Fruit fly (Drosophila melanogaster) whole organism, prepupa: ENCODE measurements around the gene CG14694.

Source experiments
- Blimp-1 ChIP-seq: fragments of 200-800 bp; sonication (Bioruptor generic); optimal IDR thresholded peaks from 3 replicates; lab custom pipeline; 2017; ENCODE audit warnings: missing biosample characterization, missing genetic modification characterization, mild to moderate bottlenecking, moderate library complexity, missing genetic modification reagents
- CG10631 ChIP-seq: fragments of 200-800 bp; sonication (Bioruptor generic); optimal IDR thresholded peaks from 2 replicates; lab custom pipeline; 2016; ENCODE audit warnings: missing biosample characterization, missing genetic modification characterization
- CG15336 ChIP-seq: fragments of 200-800 bp; sonication (Bioruptor generic); IDR thresholded peaks from 2 replicates; pipeline ENCODE4 v1.3.6; 2022; ENCODE audit warnings: missing biosample characterization, missing genetic modification characterization
- CG1621 ChIP-seq: fragments of 200-800 bp; sonication (Bioruptor generic); optimal IDR thresholded peaks from 3 replicates; lab custom pipeline; 2018; ENCODE audit warnings: missing biosample characterization, mild to moderate bottlenecking, missing genetic modification characterization
- CG3032 ChIP-seq: fragments of 200-800 bp; optimal IDR thresholded peaks from 2 replicates; lab custom pipeline; 2019; ENCODE audit warnings: missing biosample characterization, mild to moderate bottlenecking, missing genetic modification characterization, moderate library complexity
- CG32006 ChIP-seq: fragments of 200-800 bp; sonication (Bioruptor generic); optimal IDR thresholded peaks from 3 replicates; lab custom pipeline; 2017; ENCODE audit warnings: missing biosample characterization, mild to moderate bottlenecking, missing genetic modification characterization
- CG34406 ChIP-seq: fragments of 200-800 bp; sonication (Bioruptor generic); optimal IDR thresholded peaks from 3 replicates; lab custom pipeline; 2016; ENCODE audit warnings: missing biosample characterization, missing genetic modification characterization
- CG3919 ChIP-seq: fragments of 200-800 bp; sonication (Bioruptor generic); optimal IDR thresholded peaks from 3 replicates; lab custom pipeline; 2016; ENCODE audit warnings: missing biosample characterization, missing genetic modification characterization
- CG6163 ChIP-seq: fragments of 200-800 bp; sonication (Bioruptor generic); IDR thresholded peaks from 3 replicates; pipeline ENCODE4 v1.3.6; 2022; ENCODE audit warnings: missing biosample characterization, missing genetic modification characterization
- CG6276 ChIP-seq: fragments of 200-800 bp; sonication (Bioruptor generic); optimal IDR thresholded peaks from 2 replicates; lab custom pipeline; 2017; ENCODE audit warnings: missing biosample characterization, mild to moderate bottlenecking, missing genetic modification characterization
- CG6792 ChIP-seq: fragments of 200-800 bp; sonication (Bioruptor generic); optimal IDR thresholded peaks from 3 replicates; lab custom pipeline; 2016; ENCODE audit warnings: missing biosample characterization, missing genetic modification characterization
- CG6808 ChIP-seq: fragments of 200-800 bp; sonication (Bioruptor generic); optimal IDR thresholded peaks from 3 replicates; lab custom pipeline; 2017; ENCODE audit warnings: missing biosample characterization, missing genetic modification characterization, mild to moderate bottlenecking, moderate library complexity, missing genetic modification reagents
- CG6854 ChIP-seq: fragments of 200-800 bp; sonication (Bioruptor generic); optimal IDR thresholded peaks from 2 replicates; lab custom pipeline; 2017; ENCODE audit warnings: missing biosample characterization, mild to moderate bottlenecking, missing genetic modification characterization
- CG7368 ChIP-seq: fragments of 200-800 bp; sonication (Bioruptor generic); optimal IDR thresholded peaks from 3 replicates; lab custom pipeline; 2016; ENCODE audit warnings: missing biosample characterization, missing genetic modification characterization
- CG8319 ChIP-seq: fragments of 200-800 bp; sonication (Bioruptor generic); optimal IDR thresholded peaks from 3 replicates; lab custom pipeline; 2016; ENCODE audit warnings: missing biosample characterization, missing genetic modification characterization
- Eip75B ChIP-seq: fragments of 200-800 bp; sonication (Bioruptor generic); optimal IDR thresholded peaks from 3 replicates; lab custom pipeline; 2016; ENCODE audit warnings: missing biosample characterization, missing genetic modification characterization
- Eip78C ChIP-seq: fragments of 200-800 bp; sonication (Bioruptor generic); peaks from one replicate; lab custom pipeline; 2016; ENCODE audit warnings: missing biosample characterization, missing genetic modification characterization
- Ets21C ChIP-seq: fragments of 200-800 bp; sonication (Bioruptor generic); optimal IDR thresholded peaks from 3 replicates; lab custom pipeline; 2016; ENCODE audit warnings: missing biosample characterization, missing genetic modification characterization
- Ets96B ChIP-seq: fragments of 200-800 bp; optimal IDR thresholded peaks from 2 replicates; lab custom pipeline; 2019; ENCODE audit warnings: missing biosample characterization, mild to moderate bottlenecking, missing genetic modification characterization, moderate library complexity
- Gug ChIP-seq: fragments of 200-800 bp; sonication (Bioruptor generic); IDR thresholded peaks from 2 replicates; pipeline ENCODE4 v1.3.6; 2022; ENCODE audit warnings: missing biosample characterization, missing genetic modification characterization
- Hr39 ChIP-seq: fragments of 200-800 bp; sonication (Bioruptor generic); optimal IDR thresholded peaks from 2 replicates; lab custom pipeline; 2016; ENCODE audit warnings: missing biosample characterization, missing genetic modification characterization
- Hr4 ChIP-seq: fragments of 200-800 bp; sonication (Bioruptor generic); optimal IDR thresholded peaks from 3 replicates; lab custom pipeline; 2016; ENCODE audit warnings: missing biosample characterization, missing genetic modification characterization
- Met ChIP-seq: fragments of 200-800 bp; sonication (Bioruptor generic); optimal IDR thresholded peaks from 3 replicates; lab custom pipeline; 2016; ENCODE audit warnings: missing biosample characterization, missing genetic modification characterization
- Smox ChIP-seq: fragments of 200-800 bp; sonication (Bioruptor generic); optimal IDR thresholded peaks from 3 replicates; lab custom pipeline; 2016; ENCODE audit warnings: missing biosample characterization, missing genetic modification characterization
- Sox14 ChIP-seq: fragments of 200-800 bp; sonication (Bioruptor generic); optimal IDR thresholded peaks from 3 replicates; lab custom pipeline; 2016; ENCODE audit warnings: missing biosample characterization, missing genetic modification characterization
- Sox15 ChIP-seq: fragments of 200-800 bp; sonication (Bioruptor generic); optimal IDR thresholded peaks from 3 replicates; lab custom pipeline; 2016; ENCODE audit warnings: missing biosample characterization, missing genetic modification characterization
- achi ChIP-seq: fragments of 200-800 bp; sonication (Bioruptor generic); optimal IDR thresholded peaks from 3 replicates; lab custom pipeline; 2016; ENCODE audit warnings: missing biosample characterization, missing genetic modification characterization
- acj6 ChIP-seq: fragments of 200-800 bp; sonication (Bioruptor generic); optimal IDR thresholded peaks from 3 replicates; lab custom pipeline; 2016; ENCODE audit warnings: missing biosample characterization, missing genetic modification characterization
- cyc ChIP-seq: fragments of 200-800 bp; sonication (Bioruptor generic); optimal IDR thresholded peaks from 3 replicates; lab custom pipeline; 2016; ENCODE audit warnings: missing biosample characterization, missing genetic modification characterization
- dac ChIP-seq: fragments of 200-800 bp; sonication (Bioruptor generic); optimal IDR thresholded peaks from 2 replicates; lab custom pipeline; 2017; ENCODE audit warnings: missing biosample characterization, mild to moderate bottlenecking, missing genetic modification characterization
- eg ChIP-seq: fragments of 200-800 bp; sonication (Bioruptor generic); IDR thresholded peaks from 3 replicates; pipeline ENCODE4 v1.3.6; 2022; ENCODE audit warnings: missing biosample characterization, missing genetic modification characterization
- esn ChIP-seq: fragments of 200-800 bp; sonication (Bioruptor generic); optimal IDR thresholded peaks from 2 replicates; lab custom pipeline; 2016; ENCODE audit warnings: missing biosample characterization, mild to moderate bottlenecking, missing genetic modification characterization, moderate library complexity
- fkh ChIP-seq: fragments of 200-800 bp; sonication (Bioruptor generic); optimal IDR thresholded peaks from 3 replicates; lab custom pipeline; 2017; ENCODE audit warnings: missing biosample characterization, mild to moderate bottlenecking, missing genetic modification characterization, moderate library complexity
- lz ChIP-seq: fragments of 200-800 bp; sonication (Bioruptor generic); optimal IDR thresholded peaks from 3 replicates; lab custom pipeline; 2016; ENCODE audit warnings: missing biosample characterization, missing genetic modification characterization
- salr ChIP-seq, 2 experiments: fragments of 200-800 bp; sonication (Bioruptor generic); optimal IDR thresholded peaks; 3 replicates each; lab custom pipeline; 2016 to 2018; ENCODE audit warnings: missing biosample characterization in 2 of 2, missing genetic modification characterization in 2 of 2, mild to moderate bottlenecking in 1 of 2
- spab ChIP-seq: fragments of 200-800 bp; sonication (Bioruptor generic); optimal IDR thresholded peaks from 2 replicates; lab custom pipeline; 2017; ENCODE audit warnings: missing biosample characterization, mild to moderate bottlenecking, missing genetic modification characterization, missing genetic modification reagents
- ss ChIP-seq, 2 experiments: fragments of 200-800 bp; sonication (Bioruptor generic); optimal IDR thresholded peaks; 2 replicates in 1 of 2; 3 replicates in 1 of 2; lab custom pipeline; 2017 to 2018; ENCODE audit warnings: mild to moderate bottlenecking in 2 of 2, missing biosample characterization in 2 of 2, missing genetic modification characterization in 2 of 2, moderate library complexity in 1 of 2
- svp ChIP-seq: fragments of 200-800 bp; sonication (Bioruptor generic); peaks from one replicate; lab custom pipeline; 2016; ENCODE audit warnings: missing biosample characterization, missing genetic modification characterization
- topi ChIP-seq: fragments of 200-800 bp; sonication (Bioruptor generic); optimal IDR thresholded peaks from 3 replicates; lab custom pipeline; 2016; ENCODE audit warnings: missing biosample characterization, missing genetic modification characterization
- vri ChIP-seq: fragments of 200-800 bp; sonication (Bioruptor generic); optimal IDR thresholded peaks from 3 replicates; lab custom pipeline; 2016; ENCODE audit warnings: missing biosample characterization, mild to moderate bottlenecking, missing genetic modification characterization

The CG14694 gene

DNA sequence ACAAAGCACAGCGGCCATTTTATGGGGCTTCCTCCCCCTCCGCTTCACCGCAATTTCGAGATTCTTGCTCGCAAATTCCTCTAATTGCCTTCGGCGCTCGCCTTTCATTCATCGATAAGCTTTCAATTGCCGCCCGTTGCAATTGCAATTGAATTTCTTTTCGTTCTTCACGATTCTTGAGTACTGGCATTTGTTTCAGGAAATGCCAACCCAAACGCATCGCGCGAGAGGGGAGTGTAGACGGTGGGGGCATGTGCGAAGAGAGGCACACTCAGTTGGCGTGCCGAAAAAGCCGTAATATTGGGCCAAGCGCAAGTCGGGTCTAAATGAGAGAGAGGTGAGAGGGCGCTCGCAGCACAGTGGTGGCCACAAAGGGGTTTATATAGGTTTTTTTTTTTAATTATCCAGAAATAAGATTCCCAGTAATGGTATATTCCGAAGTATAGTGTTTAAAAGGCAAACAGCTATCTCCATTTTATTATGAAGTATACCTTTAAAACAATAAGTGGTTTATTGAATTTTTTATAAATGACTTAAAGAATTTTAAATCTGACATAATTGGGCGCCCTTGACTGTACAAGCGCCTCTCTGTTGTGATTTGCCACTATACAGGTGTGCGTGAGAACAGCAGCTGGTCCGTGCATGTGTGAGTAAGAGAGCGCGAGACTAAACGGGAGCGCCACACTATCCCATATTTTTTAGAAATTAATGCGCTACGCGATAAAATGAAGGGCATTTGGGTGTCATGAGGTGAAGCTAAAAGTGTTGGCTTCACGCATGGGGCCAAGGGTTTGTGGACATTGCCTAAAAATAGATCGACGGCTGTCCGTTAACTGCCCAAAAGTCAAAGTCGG lies 27.1 kb upstream of the CG14694 start (continued):
- TF ChIP-seq Sox14 (GFP tag; lab: Kevin White, UChicago) (peak; percentile 85), Gug (GFP tag; lab: Robert Waterston, UW) (peak; percentile 86), Eip75B (GFP tag; lab: Kevin White, UChicago) (peak; percentile 94), Smox (peak; percentile 92), eg (peak; percentile 86), CG3032 (peak; percentile 76), Eip78C (GFP tag; lab: Kevin White, UChicago) (peak; percentile 98), Hr4 (peak; percentile 94), achi (peak; percentile 90), CG34406 (GFP tag; lab: Kevin White, UChicago) (peak; percentile 92), cyc (peak; percentile 91), CG6854 (GFP tag; lab: Kevin White, UChicago) (peak; percentile 76), salr (GFP tag; optimal IDR thresholded peaks at IDR 0.05; lab: Kevin White, UChicago) (peak; percentile 45 to 79), esn (GFP tag; lab: Kevin White, UChicago) (peak; percentile 94), CG10631 (GFP tag; lab: Kevin White, UChicago) (peak; percentile 87), Blimp-1 (peak; percentile 57), Ets21C (GFP tag; lab: Kevin White, UChicago) (peak; percentile 87), CG6808 (GFP tag; lab: Kevin White, UChicago) (peak; percentile 79), CG32006 (peak; percentile 93), dac (GFP tag; lab: Kevin White, UChicago) (peak; percentile 82), fkh (GFP tag; lab: Kevin White, UChicago) (peak; percentile 71), CG6792 (GFP tag; lab: Kevin White, UChicago) (peak; percentile 93), CG7368 (GFP tag; lab: Kevin White, UChicago) (peak; percentile 80), Met (GFP tag; lab: Kevin White, UChicago) (peak; percentile 95), lz (peak; percentile 95), CG6276 (GFP tag; lab: Kevin White, UChicago) (peak; percentile 90), ss (GFP tag; optimal IDR thresholded peaks at IDR 0.05; lab: Kevin White, UChicago) (peak; percentile 83 to 86), vri (peak; percentile 89), CG8319 (GFP tag; lab: Kevin White, UChicago) (peak; percentile 77), spab (GFP tag; lab: Kevin White, UChicago) (peak; percentile 86), CG6163 (peak; percentile 92), topi (GFP tag; lab: Kevin White, UChicago) (peak; percentile 93)

DNA sequence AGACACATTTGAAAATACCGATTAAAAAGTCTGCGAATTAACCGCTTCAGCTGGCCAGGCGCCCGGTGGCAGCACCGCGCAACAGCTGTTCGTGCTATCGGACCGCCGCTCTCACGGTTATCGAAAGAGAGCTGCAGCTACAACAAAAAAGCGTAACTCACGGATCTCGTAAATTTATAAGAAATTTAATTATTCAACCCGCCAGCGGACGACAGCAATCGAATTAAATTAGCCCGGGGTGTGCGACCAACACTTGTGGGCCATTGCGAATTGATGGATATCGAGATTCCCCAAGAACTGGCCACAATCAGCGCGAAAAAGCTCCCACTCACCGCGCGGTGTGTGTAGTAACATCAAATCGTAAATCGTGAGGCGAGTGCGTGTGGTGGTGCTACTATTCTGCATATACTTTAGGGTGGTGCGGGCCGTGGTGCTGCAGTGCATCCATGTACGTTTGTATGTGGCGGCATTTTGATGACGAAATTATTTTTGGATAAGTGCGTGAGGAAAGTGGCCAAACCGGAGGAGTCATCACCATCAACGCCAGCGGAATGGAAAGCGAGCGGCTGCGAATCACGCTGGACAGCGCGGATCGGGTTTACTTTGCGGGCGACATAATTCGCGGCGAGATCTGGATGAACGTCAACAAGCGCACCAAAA lies 25.9 kb upstream of the CG14694 start, which contains the start of gene Leash:
Leash (plus strand) TSS at position 119 of the 660 bp plus-strand sequence.
- TF ChIP-seq Sox15 (GFP tag; lab: Kevin White, UChicago) (no peak), CG3919 (GFP tag; lab: Kevin White, UChicago) (no peak), ss (GFP tag; optimal IDR thresholded peaks at IDR 0.05; lab: Kevin White, UChicago) (peak; percentile 13 to 36), CG1621 (tag; lab: Kevin White, UChicago) (peak; percentile 3), Ets96B (tag; lab: Kevin White, UChicago) (no peak), CG6792 (GFP tag; lab: Kevin White, UChicago) (no peak), salr (GFP tag; optimal IDR thresholded peaks at IDR 0.05; lab: Kevin White, UChicago) (no peak), vri (peak; percentile 60), CG15336 (GFP tag; lab: Robert Waterston, UW) (no peak; the same call in 1 of the 2 replicates), CG6276 (GFP tag; lab: Kevin White, UChicago) (peak; percentile 29), Ets21C (GFP tag; lab: Kevin White, UChicago) (no peak), Hr39 (GFP tag; lab: Kevin White, UChicago) (no peak), CG6854 (GFP tag; lab: Kevin White, UChicago) (peak; percentile 52), svp (GFP tag; lab: Kevin White, UChicago) (peak; percentile 62), CG32006 (no peak), CG6163 (0 out of 3 replicates have a peak, but pooled peaks have one; percentile 14), Eip78C (GFP tag; lab: Kevin White, UChicago) (peak; percentile 64), acj6 (GFP tag; lab: Kevin White, UChicago) (no peak)
